Worm (Caenorhabditis elegans) whole organism, L1 larva: ENCODE results near the gene grl-13.

Experiments
- alr-1 ChIP-seq: fragments of 200-800 bp; sonication (Bioruptor generic); optimal IDR thresholded peaks from 2 replicates; lab custom pipeline; 2018; ENCODE audit warnings: borderline replicate concordance, mild to moderate bottlenecking, missing genetic modification characterization, missing compliant biosample characterization
- ceh-63 ChIP-seq: fragments of 200-800 bp; sonication (Bioruptor generic); optimal IDR thresholded peaks from 2 replicates; lab custom pipeline; 2018; ENCODE audit warnings: mild to moderate bottlenecking, missing genetic modification characterization, missing compliant biosample characterization
- efl-3 ChIP-seq: fragments of 200-800 bp; sonication (Bioruptor generic); optimal IDR thresholded peaks from 2 replicates; lab custom pipeline; 2018; ENCODE audit warnings: mild to moderate bottlenecking, missing genetic modification characterization, missing compliant biosample characterization
- egl-13 ChIP-seq: sonication (generic microtip); optimal IDR thresholded peaks from 2 replicates; lab custom pipeline; 2016; ENCODE audit warnings: missing genotype, missing genetic modification reagents, missing genetic modification characterization, missing compliant biosample characterization
- egl-27 ChIP-seq, 2 experiments: fragments of 150-350 bp in 1 of 2; sonication (generic microtip); optimal IDR thresholded peaks; 3 replicates each; lab custom pipeline; 2017 to 2018; ENCODE audit warnings: missing biosample characterization in 2 of 2, missing genetic modification characterization in 2 of 2, missing genetic modification reagents in 2 of 2
- mab-9 ChIP-seq: fragments of 200-800 bp; sonication (Bioruptor generic); IDR thresholded peaks from 2 replicates; pipeline ENCODE4 v1.3.6; 2022; ENCODE audit warnings: missing genetic modification reagents, missing genetic modification characterization, missing compliant biosample characterization
- mdl-1 ChIP-seq, 2 experiments: fragments of 150-350 bp; optimal IDR thresholded peaks; 2 replicates each; lab custom pipeline; 2014 to 2017; ENCODE audit warnings: missing biosample characterization in 2 of 2, missing genetic modification characterization in 2 of 2, inconsistent platforms in 1 of 2
- nhr-12 ChIP-seq: sonication (generic microtip); optimal IDR thresholded peaks from 2 replicates; lab custom pipeline; 2017; ENCODE audit warnings: missing biosample characterization, missing genetic modification characterization
- nhr-76 ChIP-seq: sonication (generic microtip); optimal IDR thresholded peaks from 2 replicates; lab custom pipeline; 2017; ENCODE audit warnings: missing biosample characterization, missing genetic modification characterization
- pqm-1 ChIP-seq: sonication (generic microtip); optimal IDR thresholded peaks from 3 replicates; lab custom pipeline; 2017; ENCODE audit warnings: missing biosample characterization, missing genetic modification characterization
- sptf-1 ChIP-seq: fragments of 150-350 bp; optimal IDR thresholded peaks from 2 replicates; lab custom pipeline; 2014; ENCODE audit warnings: missing biosample characterization, missing genetic modification characterization
- ztf-11 ChIP-seq, 2 experiments: sonication (generic microtip); optimal IDR thresholded peaks; 2 replicates each; lab custom pipeline; 2016 to 2017; ENCODE audit warnings: missing genetic modification characterization in 2 of 2, missing biosample characterization in 1 of 2, missing compliant biosample characterization in 1 of 2
- ztf-4 ChIP-seq: fragments of 150-350 bp; optimal IDR thresholded peaks from 2 replicates; lab custom pipeline; 2014; ENCODE audit warnings: missing biosample characterization, missing genetic modification characterization

ce11 chrV:4346325-4346724, 18.1 kb downstream of the grl-13 start, which contains the start of gene hpo-18:
- TF ChIP-seq ztf-11 (tag; optimal IDR thresholded peaks at IDR 0.05; lab: Kevin White, UChicago) (no peak), sptf-1 (tag; lab: Kevin White, UChicago) (no peak), egl-13 (tag; lab: Kevin White, UChicago) (no peak), nhr-76 (tag; lab: Kevin White, UChicago) (no peak), ztf-4 (tag; lab: Kevin White, UChicago) (no peak), pqm-1 (tag; lab: Kevin White, UChicago) (no peak), egl-27 (tag; optimal IDR thresholded peaks at IDR 0.05; lab: Kevin White, UChicago) (no peak), mab-9 (GFP tag; lab: Robert Waterston, UW) (no peak), mdl-1 (tag; optimal IDR thresholded peaks at IDR 0.05; lab: Kevin White, UChicago) (no peak), efl-3 (GFP tag; lab: Kevin White, UChicago) (no peak), ceh-63 (no peak), alr-1 (no peak), nhr-12 (no peak)
